Worm (Caenorhabditis elegans) whole organism, L2 larva: ENCODE results near the gene nas-24.

Source experiments
- C34F6.9 ChIP-seq: fragments of 150-350 bp; optimal IDR thresholded peaks from 2 replicates; lab custom pipeline; 2014; ENCODE audit warnings: missing biosample characterization, missing genetic modification characterization
- F13H6.1 ChIP-seq: sonication (generic microtip); optimal IDR thresholded peaks from 2 replicates; lab custom pipeline; 2016; ENCODE audit warnings: missing genetic modification characterization, missing compliant biosample characterization
- R02D3.7 ChIP-seq: fragments of 150-350 bp; optimal IDR thresholded peaks from 2 replicates; lab custom pipeline; 2014; ENCODE audit warnings: missing biosample characterization, missing genetic modification characterization
- Y55F3AM.14 ChIP-seq: fragments of 200-800 bp; sonication (Bioruptor generic); optimal IDR thresholded peaks from 2 replicates; lab custom pipeline; 2018; ENCODE audit warnings: mild to moderate bottlenecking, missing genetic modification characterization, missing compliant biosample characterization
- alr-1 ChIP-seq: fragments of 150-350 bp; optimal IDR thresholded peaks from 2 replicates; lab custom pipeline; 2014; ENCODE audit warnings: missing biosample characterization, missing genetic modification characterization
- aly-2 ChIP-seq: fragments of 150-350 bp; optimal IDR thresholded peaks from 2 replicates; lab custom pipeline; 2014; ENCODE audit warnings: missing biosample characterization, missing genetic modification characterization
- ama-1 ChIP-seq: fragments of 150-350 bp; optimal IDR thresholded peaks from 2 replicates; lab custom pipeline; 2018; ENCODE audit warnings: inconsistent platforms
- blmp-1 ChIP-seq: sonication (generic microtip); optimal IDR thresholded peaks from 2 replicates; lab custom pipeline; 2017; ENCODE audit warnings: missing genetic modification characterization, mild to moderate bottlenecking, missing compliant biosample characterization, antibody characterized with exemption, moderate library complexity; ENCODE audit not compliant: insufficient read depth
- ceh-16 ChIP-seq: fragments of 150-350 bp; optimal IDR thresholded peaks from 2 replicates; lab custom pipeline; 2014; ENCODE audit warnings: missing biosample characterization, missing genetic modification characterization
- ceh-82 ChIP-seq: fragments of 150-350 bp; optimal IDR thresholded peaks from 2 replicates; lab custom pipeline; 2014; ENCODE audit warnings: missing biosample characterization, missing genetic modification characterization
- crh-2 ChIP-seq: sonication (generic microtip); optimal IDR thresholded peaks from 2 replicates; lab custom pipeline; 2017; ENCODE audit warnings: missing biosample characterization, missing genetic modification characterization
- egl-27 ChIP-seq: sonication (generic microtip); optimal IDR thresholded peaks from 3 replicates; lab custom pipeline; 2017; ENCODE audit warnings: missing biosample characterization, missing genetic modification reagents, missing genetic modification characterization
- fos-1 ChIP-seq: fragments of 150-350 bp; optimal IDR thresholded peaks from 2 replicates; lab custom pipeline; 2014; ENCODE audit warnings: missing biosample characterization, missing genetic modification characterization
- gmeb-1 ChIP-seq: fragments of 150-350 bp; optimal IDR thresholded peaks from 2 replicates; lab custom pipeline; 2014; ENCODE audit warnings: missing biosample characterization, missing genetic modification characterization
- lin-11 ChIP-seq: fragments of 150-350 bp; sonication (generic microtip); optimal IDR thresholded peaks from 2 replicates; lab custom pipeline; 2014; ENCODE audit warnings: missing biosample characterization, missing genetic modification characterization, inconsistent platforms, mixed read lengths
- lin-13 ChIP-seq: fragments of 150-350 bp; optimal IDR thresholded peaks from 2 replicates; lab custom pipeline; 2014; ENCODE audit warnings: missing biosample characterization, missing genetic modification reagents, missing genetic modification characterization
- lin-39 ChIP-seq: fragments of 150-350 bp; optimal IDR thresholded peaks from 2 replicates; lab custom pipeline; 2014; ENCODE audit warnings: missing biosample characterization, missing genetic modification reagents, missing genetic modification characterization
- lsy-2 ChIP-seq, 2 experiments: fragments of 150-350 bp in 1 of 2; sonication (generic microtip) in 1 of 2; optimal IDR thresholded peaks; 2 replicates each; lab custom pipeline; 2014 to 2017; ENCODE audit warnings: missing biosample characterization in 2 of 2, missing genetic modification characterization in 2 of 2
- mab-5 ChIP-seq: fragments of 150-350 bp; optimal IDR thresholded peaks from 2 replicates; lab custom pipeline; 2014; ENCODE audit warnings: missing biosample characterization, missing genetic modification characterization
- mbf-1 ChIP-seq: sonication (generic microtip); optimal IDR thresholded peaks from 2 replicates; lab custom pipeline; 2017; ENCODE audit warnings: missing biosample characterization, missing genetic modification characterization
- nhr-10 ChIP-seq: sonication (generic microtip); optimal IDR thresholded peaks from 2 replicates; lab custom pipeline; 2017; ENCODE audit warnings: missing biosample characterization, missing genetic modification characterization
- nhr-11 ChIP-seq: fragments of 150-350 bp; optimal IDR thresholded peaks from 2 replicates; lab custom pipeline; 2014; ENCODE audit warnings: missing biosample characterization, missing genetic modification characterization
- nhr-12 ChIP-seq: fragments of 150-350 bp; optimal IDR thresholded peaks from 2 replicates; lab custom pipeline; 2014; ENCODE audit warnings: missing biosample characterization, missing genetic modification characterization
- nhr-129 ChIP-seq: fragments of 150-350 bp; optimal IDR thresholded peaks from 2 replicates; lab custom pipeline; 2014; ENCODE audit warnings: missing biosample characterization, missing genetic modification characterization
- nhr-21 ChIP-seq: fragments of 150-350 bp; optimal IDR thresholded peaks from 2 replicates; lab custom pipeline; 2014; ENCODE audit warnings: missing biosample characterization, missing genetic modification characterization
- nhr-23 ChIP-seq: fragments of 150-350 bp; optimal IDR thresholded peaks from 2 replicates; lab custom pipeline; 2014; ENCODE audit warnings: missing biosample characterization, missing genetic modification reagents, missing genetic modification characterization
- nhr-237 ChIP-seq: fragments of 150-350 bp; optimal IDR thresholded peaks from 2 replicates; lab custom pipeline; 2014; ENCODE audit warnings: missing biosample characterization, missing genetic modification characterization
- nhr-6 ChIP-seq: fragments of 150-350 bp; optimal IDR thresholded peaks from 2 replicates; lab custom pipeline; 2014; ENCODE audit warnings: missing biosample characterization, missing genetic modification characterization
- nhr-77 ChIP-seq: fragments of 150-350 bp; optimal IDR thresholded peaks from 2 replicates; lab custom pipeline; 2014; ENCODE audit warnings: missing biosample characterization, missing genetic modification characterization
- peb-1 ChIP-seq: fragments of 150-350 bp; optimal IDR thresholded peaks from 2 replicates; lab custom pipeline; 2014; ENCODE audit warnings: missing biosample characterization, missing genetic modification characterization
- sem-4 ChIP-seq: fragments of 150-350 bp; optimal IDR thresholded peaks from 2 replicates; lab custom pipeline; 2014; ENCODE audit warnings: missing biosample characterization, missing genetic modification reagents, missing genetic modification characterization
- skn-1 ChIP-seq: sonication (generic microtip); optimal IDR thresholded peaks from 2 replicates; lab custom pipeline; 2017; ENCODE audit warnings: missing biosample characterization, missing genetic modification characterization
- sma-3 ChIP-seq: sonication (generic microtip); optimal IDR thresholded peaks from 2 replicates; lab custom pipeline; 2016; ENCODE audit warnings: missing genetic modification reagents, missing genetic modification characterization, missing compliant biosample characterization
- sma-9 ChIP-seq, 2 experiments: fragments of 150-350 bp in 1 of 2; sonication (generic microtip) in 1 of 2; optimal IDR thresholded peaks; 2 replicates each; lab custom pipeline; 2014 to 2016; ENCODE audit warnings: missing genetic modification characterization in 2 of 2, mild to moderate bottlenecking in 1 of 2, missing biosample characterization in 1 of 2, missing compliant biosample characterization in 1 of 2, missing genetic modification reagents in 1 of 2, moderate library complexity in 1 of 2
- snpc-4 ChIP-seq: fragments of 150-350 bp; optimal IDR thresholded peaks from 2 replicates; lab custom pipeline; 2014; ENCODE audit warnings: missing biosample characterization, missing genetic modification characterization
- unc-39 ChIP-seq: fragments of 150-350 bp; optimal IDR thresholded peaks from 2 replicates; lab custom pipeline; 2014; ENCODE audit warnings: missing biosample characterization, missing genetic modification characterization
- unc-55 ChIP-seq: fragments of 150-350 bp; sonication (generic microtip); optimal IDR thresholded peaks from 3 replicates; lab custom pipeline; 2014; ENCODE audit warnings: missing biosample characterization, missing genetic modification reagents, missing genetic modification characterization
- unc-62 ChIP-seq: fragments of 150-350 bp; optimal IDR thresholded peaks from 2 replicates; lab custom pipeline; 2014; ENCODE audit warnings: missing biosample characterization, missing genetic modification reagents, missing genetic modification characterization
- ztf-1 ChIP-seq: fragments of 200-800 bp; sonication (Bioruptor generic); conservative IDR thresholded peaks from 2 replicates; pipeline ENCODE4 v1.3.6; 2022; ENCODE audit warnings: missing genetic modification characterization, missing compliant biosample characterization
- ztf-4 ChIP-seq: fragments of 150-350 bp; optimal IDR thresholded peaks from 2 replicates; lab custom pipeline; 2014; ENCODE audit warnings: missing biosample characterization, missing genetic modification characterization

nas-24 gene

ce11 chrV:13803902-13804301 is 34.7 kb downstream of the nas-24 start, which contains the start of gene swan-2:
swan-2 (minus strand) TSS chrV:13804281.
- TF ChIP-seq nhr-129 (tag; lab: Kevin White, UChicago) (peak; percentile 30), nhr-6 (no peak)
- TF ChIP-seq, all 48 proteins: peak for 1

DNA sequence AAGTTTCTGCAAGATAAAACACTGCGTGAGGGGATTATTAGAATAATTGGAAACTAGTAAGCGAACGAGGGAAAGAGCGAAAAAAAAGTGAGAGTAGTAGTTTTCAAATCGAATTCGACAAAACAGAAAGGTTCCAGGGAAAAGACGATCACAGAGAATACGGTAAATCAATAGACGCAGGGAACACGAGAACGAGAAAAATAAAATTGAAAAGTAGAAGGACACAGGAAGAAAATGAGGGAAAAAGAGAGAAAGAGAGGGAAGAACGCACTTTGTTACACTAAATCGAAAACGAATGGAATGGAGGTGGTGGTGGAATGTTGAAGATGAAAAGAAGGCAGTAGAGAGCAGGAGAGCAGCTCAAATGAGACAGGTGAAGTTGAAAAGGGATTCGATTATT is 38.0 kb downstream of the nas-24 start, which contains the start of gene swan-1:
Gene swan-1, minus strand, starts transcription at position 6 of the 400 bp plus-strand sequence.
- no peak for TF ChIP-seq egl-27
- TF ChIP-seq sma-9 (GFP tag; optimal IDR thresholded peaks at IDR 0.05; lab: Kevin White, UChicago): peak; percentile 16
- TF ChIP-seq sma-9 (tag; optimal IDR thresholded peaks at IDR 0.05; lab: Kevin White, UChicago): no peak
- peak; percentile 16 for TF ChIP-seq sem-4 (tag; lab: Kevin White, UChicago)
- no peak for TF ChIP-seq ceh-82
- TF ChIP-seq C34F6.9: peak; percentile 3
- TF ChIP-seq lsy-2 (tag; optimal IDR thresholded peaks at IDR 0.05; lab: Kevin White, UChicago): peak in 1 of 2 experiments; percentile 35
- peak; percentile 47 for TF ChIP-seq blmp-1
- TF ChIP-seq F13H6.1 (tag; lab: Kevin White, UChicago): peak; percentile 27
- TF ChIP-seq nhr-129 (tag; lab: Kevin White, UChicago): peak; percentile 12

- TF ChIP-seq aly-2 (tag; lab: Kevin White, UChicago) (no peak), ama-1 (lab: Kevin White, UChicago) (no peak), ztf-1 (GFP tag; lab: Robert Waterston, UW) (no peak), nhr-12 (tag; lab: Kevin White, UChicago) (no peak), alr-1 (tag; lab: Kevin White, UChicago) (no peak), nhr-129 (tag; lab: Kevin White, UChicago) (peak; percentile 94), nhr-237 (tag; lab: Kevin White, UChicago) (no peak), sma-9 (GFP tag; optimal IDR thresholded peaks at IDR 0.05; lab: Kevin White, UChicago) (peak; percentile 41), sma-9 (tag; optimal IDR thresholded peaks at IDR 0.05; lab: Kevin White, UChicago) (no peak), snpc-4 (no peak), lin-39 (tag; lab: Kevin White, UChicago) (no peak), unc-62 (GFP tag; lab: Kevin White, UChicago) (no peak), egl-27 (no peak), R02D3.7 (no peak), mab-5 (tag; lab: Kevin White, UChicago) (no peak), unc-39 (tag; lab: Kevin White, UChicago) (peak; percentile 7), C34F6.9 (peak; percentile 76), lin-11 (tag; lab: Kevin White, UChicago) (peak; percentile 5), crh-2 (tag; lab: Kevin White, UChicago) (peak; percentile 75), sem-4 (tag; lab: Kevin White, UChicago) (peak; percentile 6), Y55F3AM.14 (GFP tag; lab: Kevin White, UChicago) (peak; percentile 6), nhr-11 (no peak), lin-13 (peak; percentile 24), gmeb-1 (peak; percentile 46), mbf-1 (tag; lab: Kevin White, UChicago) (no peak), nhr-23 (tag; lab: Kevin White, UChicago) (no peak), ceh-82 (no peak), ceh-16 (peak; percentile 0), blmp-1 (peak; percentile 63), fos-1 (tag; lab: Kevin White, UChicago) (peak; percentile 78), nhr-21 (no peak), nhr-77 (tag; lab: Kevin White, UChicago) (no peak), nhr-10 (tag; lab: Kevin White, UChicago) (no peak), nhr-6 (no peak), F13H6.1 (tag; lab: Kevin White, UChicago) (peak; percentile 89), skn-1 (tag; lab: Kevin White, UChicago) (no peak), sma-3 (no peak), ztf-4 (tag; lab: Kevin White, UChicago) (no peak), peb-1 (tag; lab: Kevin White, UChicago) (no peak), unc-55 (GFP tag; lab: Kevin White, UChicago) (peak; percentile 80), lsy-2 (tag; optimal IDR thresholded peaks at IDR 0.05; lab: Kevin White, UChicago) (peak in 1 of 2 experiments; percentile 63)
Observed at ce11 chrV:13808462-13808867, 39.3 kb downstream of the nas-24 start.
